Fruit fly (Drosophila melanogaster) whole organism, embryonic: ENCODE results near the gene Noc2.

Experiments used
- ATbp ChIP-seq: fragments of 200-800 bp; sonication (Bioruptor generic); optimal IDR thresholded peaks from 2 replicates; lab custom pipeline; 2017; ENCODE audit warnings: missing biosample characterization, mild to moderate bottlenecking, missing genetic modification characterization, missing genetic modification reagents
- Atf6 ChIP-seq: fragments of 200-800 bp; sonication (Bioruptor generic); IDR thresholded peaks from 2 replicates; pipeline ENCODE4 v1.3.6; 2022; ENCODE audit warnings: missing biosample characterization, missing genetic modification characterization
- CG10209 ChIP-seq: fragments of 200-800 bp; sonication (Bioruptor generic); optimal IDR thresholded peaks from 3 replicates; lab custom pipeline; 2017; ENCODE audit warnings: missing biosample characterization, mild to moderate bottlenecking, missing genetic modification characterization, missing genetic modification reagents
- CG10321 ChIP-seq: fragments of 200-800 bp; sonication (Bioruptor generic); IDR thresholded peaks from 2 replicates; pipeline ENCODE4 v1.3.6; 2022; ENCODE audit warnings: missing biosample characterization, missing genetic modification characterization
- CG11398 ChIP-seq: fragments of 200-800 bp; sonication (Bioruptor generic); optimal IDR thresholded peaks from 2 replicates; lab custom pipeline; 2016; ENCODE audit warnings: missing biosample characterization, missing genetic modification characterization
- CG1602 ChIP-seq: fragments of 200-800 bp; sonication (Bioruptor generic); optimal IDR thresholded peaks from 3 replicates; lab custom pipeline; 2016; ENCODE audit warnings: missing biosample characterization, missing genetic modification characterization
- CG16779 ChIP-seq: fragments of 200-800 bp; sonication (Bioruptor generic); IDR thresholded peaks from 2 replicates; pipeline ENCODE4 v1.3.6; 2022; ENCODE audit warnings: missing biosample characterization, missing genetic modification characterization
- CG17359 ChIP-seq: fragments of 200-800 bp; sonication (Bioruptor generic); optimal IDR thresholded peaks from 3 replicates; lab custom pipeline; 2018; ENCODE audit warnings: missing biosample characterization, mild to moderate bottlenecking, missing genetic modification characterization, moderate library complexity
- CG17912 ChIP-seq: fragments of 200-800 bp; sonication (Bioruptor generic); optimal IDR thresholded peaks from 2 replicates; lab custom pipeline; 2018; ENCODE audit warnings: missing biosample characterization, mild to moderate bottlenecking, missing genetic modification characterization
- CG18619 ChIP-seq: fragments of 200-800 bp; sonication (Bioruptor generic); optimal IDR thresholded peaks from 3 replicates; lab custom pipeline; 2017; ENCODE audit warnings: missing biosample characterization, mild to moderate bottlenecking, missing genetic modification characterization
- CG30020 ChIP-seq: fragments of 200-800 bp; optimal IDR thresholded peaks from 2 replicates; lab custom pipeline; 2019; ENCODE audit warnings: missing biosample characterization, mild to moderate bottlenecking, missing genetic modification characterization, moderate library complexity
- CG33557 ChIP-seq: fragments of 200-800 bp; sonication (Bioruptor generic); optimal IDR thresholded peaks from 2 replicates; lab custom pipeline; 2019; ENCODE audit warnings: missing biosample characterization, mild to moderate bottlenecking, missing genetic modification characterization, moderate library complexity
- CG3995 ChIP-seq: fragments of 200-800 bp; sonication (Bioruptor generic); optimal IDR thresholded peaks from 3 replicates; lab custom pipeline; 2016; ENCODE audit warnings: missing biosample characterization, missing genetic modification characterization
- CG4854 ChIP-seq: fragments of 200-800 bp; sonication (Bioruptor generic); optimal IDR thresholded peaks from 2 replicates; lab custom pipeline; 2016; ENCODE audit warnings: missing biosample characterization, missing genetic modification characterization, inconsistent platforms
- CG7928 ChIP-seq: fragments of 200-800 bp; sonication (Bioruptor generic); optimal IDR thresholded peaks from 2 replicates; lab custom pipeline; 2017; ENCODE audit warnings: missing biosample characterization, mild to moderate bottlenecking, missing genetic modification characterization
- CG8290 ChIP-seq, 3 experiments: fragments of 200-800 bp; sonication (Bioruptor generic); optimal IDR thresholded peaks; 2 replicates each; lab custom pipeline; 2016 to 2019; ENCODE audit warnings: missing biosample characterization in 3 of 3, missing genetic modification characterization in 3 of 3, mild to moderate bottlenecking in 2 of 3, moderate library complexity in 1 of 3
- CG9932 ChIP-seq: fragments of 200-800 bp; sonication (Bioruptor generic); IDR thresholded peaks from 2 replicates; pipeline ENCODE4 v1.3.6; 2022; ENCODE audit warnings: missing biosample characterization, missing genetic modification characterization
- Dip2 ChIP-seq: fragments of 200-800 bp; sonication (Bioruptor generic); IDR thresholded peaks from 2 replicates; pipeline ENCODE4 v1.3.6; 2022; ENCODE audit warnings: missing biosample characterization, missing genetic modification characterization
- Dll ChIP-seq: fragments of 200-800 bp; sonication (Bioruptor generic); IDR thresholded peaks from 4 replicates; pipeline ENCODE4 v1.3.6; 2022; ENCODE audit warnings: missing biosample characterization, missing genetic modification characterization; ENCODE audit not compliant: partially characterized antibody
- Gsc ChIP-seq: fragments of 200-800 bp; sonication (Bioruptor generic); IDR thresholded peaks from 2 replicates; pipeline ENCODE4 v1.3.6; 2022; ENCODE audit warnings: missing biosample characterization, missing genetic modification characterization
- MBD-R2 ChIP-seq: fragments of 200-800 bp; sonication (Bioruptor generic); IDR thresholded peaks from 2 replicates; pipeline ENCODE4 v1.3.6; 2022; ENCODE audit warnings: missing biosample characterization, missing genetic modification characterization
- MESR4 ChIP-seq: fragments of 200-800 bp; sonication (Bioruptor generic); optimal IDR thresholded peaks from 2 replicates; lab custom pipeline; 2018; ENCODE audit warnings: missing biosample characterization, mild to moderate bottlenecking, missing genetic modification characterization, moderate library complexity
- Mes4 ChIP-seq: fragments of 200-800 bp; sonication (Bioruptor generic); optimal IDR thresholded peaks from 2 replicates; lab custom pipeline; 2016; ENCODE audit warnings: missing biosample characterization, missing genetic modification characterization
- NC2α ChIP-seq: fragments of 200-800 bp; sonication (Bioruptor generic); optimal IDR thresholded peaks from 2 replicates; lab custom pipeline; 2016; ENCODE audit warnings: missing biosample characterization, missing genetic modification characterization
- Nf-YA ChIP-seq: fragments of 200-800 bp; sonication (Bioruptor generic); IDR thresholded peaks from 2 replicates; pipeline ENCODE4 v1.3.6; 2022; ENCODE audit warnings: missing biosample characterization, missing genetic modification characterization
- Pdp1 ChIP-seq, 2 experiments: fragments of 200-800 bp; sonication (Bioruptor generic); optimal IDR thresholded peaks; 3 replicates each; lab custom pipeline; 2016; ENCODE audit warnings: missing biosample characterization in 2 of 2, missing genetic modification characterization in 2 of 2, mild to moderate bottlenecking in 1 of 2, moderate library complexity in 1 of 2
- Six4 ChIP-seq: fragments of 200-800 bp; sonication (Bioruptor generic); optimal IDR thresholded peaks from 2 replicates; lab custom pipeline; 2016; ENCODE audit warnings: missing biosample characterization, missing genetic modification characterization
- amos ChIP-seq: fragments of 200-800 bp; sonication (Bioruptor generic); IDR thresholded peaks from 2 replicates; pipeline ENCODE4 v1.3.6; 2022; ENCODE audit warnings: missing biosample characterization, missing genetic modification characterization; ENCODE audit not compliant: partially characterized antibody
- ato ChIP-seq: fragments of 200-800 bp; sonication (Bioruptor generic); IDR thresholded peaks from 2 replicates; pipeline ENCODE4 v1.3.6; 2022; ENCODE audit warnings: missing biosample characterization, missing genetic modification characterization; ENCODE audit not compliant: partially characterized antibody
- bcd ChIP-seq: fragments of 200-800 bp; sonication (Bioruptor generic); optimal IDR thresholded peaks from 2 replicates; lab custom pipeline; 2017; ENCODE audit warnings: missing biosample characterization, mild to moderate bottlenecking, missing genetic modification characterization
- crp ChIP-seq, 2 experiments: fragments of 200-800 bp; sonication (Bioruptor generic); optimal IDR thresholded peaks; 2 replicates in 1 of 2; 3 replicates in 1 of 2; lab custom pipeline; 2017; ENCODE audit warnings: missing biosample characterization in 2 of 2, missing genetic modification characterization in 2 of 2, mild to moderate bottlenecking in 1 of 2, moderate library complexity in 1 of 2
- ems ChIP-seq: fragments of 200-800 bp; sonication (Bioruptor generic); optimal IDR thresholded peaks from 3 replicates; lab custom pipeline; 2016; ENCODE audit warnings: missing biosample characterization, missing genetic modification characterization
- ewg ChIP-seq: fragments of 200-800 bp; sonication (Bioruptor generic); optimal IDR thresholded peaks from 3 replicates; lab custom pipeline; 2017; ENCODE audit warnings: mild to moderate bottlenecking, missing biosample characterization, missing genetic modification reagents, missing genetic modification characterization
- fd64A ChIP-seq: fragments of 200-800 bp; sonication (Bioruptor generic); optimal IDR thresholded peaks from 3 replicates; lab custom pipeline; 2018; ENCODE audit warnings: missing biosample characterization, mild to moderate bottlenecking, missing genetic modification characterization
- fd96Cb ChIP-seq: fragments of 200-800 bp; sonication (Bioruptor generic); optimal IDR thresholded peaks from 2 replicates; lab custom pipeline; 2018; ENCODE audit warnings: missing biosample characterization, mild to moderate bottlenecking, missing genetic modification characterization, moderate library complexity
- ftz-f1 ChIP-seq: fragments of 200-800 bp; sonication (Bioruptor generic); optimal IDR thresholded peaks from 2 replicates; lab custom pipeline; 2016; ENCODE audit warnings: missing biosample characterization, missing genetic modification characterization
- ham ChIP-seq: fragments of 200-800 bp; sonication (Bioruptor generic); IDR thresholded peaks from 2 replicates; pipeline ENCODE4 v1.3.6; 2022; ENCODE audit warnings: missing biosample characterization, missing genetic modification characterization
- hth ChIP-seq: fragments of >200 bp; optimal IDR thresholded peaks from 2 replicates; lab custom pipeline; 2017; ENCODE audit warnings: inconsistent platforms
- lov ChIP-seq, 2 experiments: fragments of 200-800 bp in 1 of 2; fragments of >200 bp in 1 of 2; sonication (Bioruptor generic) in 1 of 2; IDR thresholded peaks in 1 of 2; optimal IDR thresholded peaks in 1 of 2; 2 replicates in 1 of 2; 3 replicates in 1 of 2; pipeline versions ENCODE4 v1.3.6 to Lab custom; 2017 to 2022; ENCODE audit warnings: missing biosample characterization in 1 of 2, missing genetic modification characterization in 1 of 2
- mam ChIP-seq: fragments of 200-800 bp; sonication (Bioruptor generic); optimal IDR thresholded peaks from 3 replicates; lab custom pipeline; 2016; ENCODE audit warnings: missing biosample characterization, missing genetic modification characterization
- nau ChIP-seq: fragments of 200-800 bp; sonication (Bioruptor generic); optimal IDR thresholded peaks from 3 replicates; lab custom pipeline; 2017; ENCODE audit warnings: missing biosample characterization, mild to moderate bottlenecking, missing genetic modification characterization, missing genetic modification reagents
- pho ChIP-seq: fragments of 200-800 bp; sonication (Bioruptor generic); optimal IDR thresholded peaks from 2 replicates; lab custom pipeline; 2016; ENCODE audit warnings: missing biosample characterization, missing genetic modification characterization
- seq ChIP-seq: fragments of 200-800 bp; sonication (Bioruptor generic); IDR thresholded peaks from 2 replicates; pipeline ENCODE4 v1.3.6; 2022; ENCODE audit warnings: missing biosample characterization, missing genetic modification characterization
- sisA ChIP-seq: fragments of 200-800 bp; sonication (Bioruptor generic); IDR thresholded peaks from 2 replicates; pipeline ENCODE4 v1.3.6; 2022; ENCODE audit warnings: missing biosample characterization, missing genetic modification characterization
- tgo ChIP-seq: fragments of 200-800 bp; sonication (Bioruptor generic); IDR thresholded peaks from 3 replicates; pipeline ENCODE4 v1.3.6; 2022; ENCODE audit warnings: missing biosample characterization, missing genetic modification characterization
- unc-4 ChIP-seq: fragments of 200-800 bp; sonication (Bioruptor generic); IDR thresholded peaks from 2 replicates; pipeline ENCODE4 v1.3.6; 2022; ENCODE audit warnings: missing biosample characterization, missing genetic modification characterization; ENCODE audit not compliant: partially characterized antibody
- zfh2 ChIP-seq: fragments of 200-800 bp; sonication (Bioruptor generic); optimal IDR thresholded peaks from 2 replicates; lab custom pipeline; 2016; ENCODE audit warnings: missing biosample characterization, missing genetic modification characterization

The Noc2 gene

DNA sequence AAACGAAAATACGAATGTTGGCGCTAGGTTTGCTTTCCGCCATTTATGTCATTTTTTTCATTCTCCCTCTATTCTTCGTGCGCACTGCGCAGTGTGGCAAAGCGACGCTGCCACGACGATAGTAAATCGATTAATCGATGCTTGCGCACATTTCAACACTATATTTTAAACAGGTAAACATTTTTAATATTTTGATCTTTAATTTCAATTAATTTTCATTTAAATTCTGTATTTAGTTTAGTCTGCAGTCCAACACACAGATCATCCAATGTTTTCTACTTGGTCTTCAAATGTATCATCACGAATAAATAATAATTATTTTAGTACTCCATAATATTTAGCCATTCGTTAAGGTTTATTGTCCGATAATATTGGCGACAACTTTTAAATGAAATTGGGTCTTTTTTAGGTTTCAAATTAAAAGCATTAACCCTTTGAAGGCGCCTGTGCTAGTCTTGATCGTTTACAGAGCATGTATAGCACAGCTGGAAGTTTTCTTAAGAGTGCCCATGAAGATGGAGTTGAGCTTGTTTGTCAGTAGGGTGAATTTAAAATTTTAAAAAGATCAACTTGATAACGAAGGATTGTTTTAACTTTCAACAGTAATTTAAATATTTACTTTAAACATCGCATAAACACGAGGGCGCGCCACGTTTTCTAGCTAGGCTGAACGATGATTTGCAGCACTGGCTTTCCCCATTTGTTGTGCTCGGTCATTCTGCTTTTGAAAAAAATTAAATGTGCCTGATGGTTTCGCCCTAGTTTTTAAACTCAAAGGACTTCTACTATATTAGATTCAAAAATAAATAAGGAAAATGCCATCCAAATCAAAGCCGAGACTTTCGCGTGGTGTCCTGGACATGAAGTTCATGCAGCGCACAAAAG lies 7.0 kb upstream of the Noc2 start, which contains the start of the genes Mpp6 and E2f2 (continued):
- TF ChIP-seq CG7928 (no peak), lov (optimal IDR thresholded peaks at IDR 0.05; lab: Kevin White, UChicago) (no peak), lov (GFP tag; IDR thresholded peaks at IDR 0.05; lab: Robert Waterston, UW) (no peak), amos (GFP tag; lab: Robert Waterston, UW) (peak; percentile 95), CG10209 (GFP tag; lab: Kevin White, UChicago) (peak; percentile 23), Dip2 (no peak), CG1602 (GFP tag; lab: Kevin White, UChicago) (peak; percentile 23), CG10321 (GFP tag; lab: Robert Waterston, UW) (no peak), pho (GFP tag; lab: Kevin White, UChicago) (peak; percentile 41), unc-4 (GFP tag; lab: Robert Waterston, UW) (peak; percentile 79), Atf6 (GFP tag; lab: Robert Waterston, UW) (0 out of 2 replicates have a peak, but pooled peaks have one; percentile 23), Dll (GFP tag; lab: Robert Waterston, UW) (peak; percentile 84), Nf-YA (GFP tag; lab: Robert Waterston, UW) (no peak), CG4854 (no peak), ewg (GFP tag; lab: Kevin White, UChicago) (peak; percentile 93), sisA (peak; percentile 38), zfh2 (peak; percentile 42), ems (GFP tag; lab: Kevin White, UChicago) (no peak), CG17912 (no peak), fd64A (GFP tag; lab: Kevin White, UChicago) (no peak), ham (no peak), hth (lab: Kevin White, UChicago) (no peak), Pdp1 (GFP tag; optimal IDR thresholded peaks at IDR 0.05; lab: Kevin White, UChicago) (peak in 1 of 2 experiments; percentile 16), Mes4 (GFP tag; lab: Kevin White, UChicago) (no peak), CG17359 (tag; lab: Kevin White, UChicago) (peak; percentile 4), seq (GFP tag; lab: Robert Waterston, UW) (0 out of 2 replicates have a peak, but pooled peaks have one; percentile 25), CG16779 (GFP tag; lab: Robert Waterston, UW) (peak; percentile 60; the same call in 1 of the 2 replicates), Six4 (GFP tag; lab: Kevin White, UChicago) (no peak), tgo (peak; percentile 14; the same call in 1 of the 3 replicates), fd96Cb (no peak), nau (GFP tag; lab: Kevin White, UChicago) (no peak), bcd (GFP tag; lab: Kevin White, UChicago) (peak; percentile 28), CG30020 (tag; lab: Kevin White, UChicago) (peak; percentile 29), CG8290 (GFP tag; optimal IDR thresholded peaks at IDR 0.05; lab: Kevin White, UChicago) (peak; percentile 18), CG8290 (tag; optimal IDR thresholded peaks at IDR 0.05; lab: Kevin White, UChicago) (peak in 1 of 2 experiments; percentile 69), CG9932 (GFP tag; lab: Robert Waterston, UW) (peak; percentile 91), ftz-f1 (no peak), ato (GFP tag; lab: Robert Waterston, UW) (peak; percentile 82), CG11398 (no peak), crp (GFP tag; optimal IDR thresholded peaks at IDR 0.05; lab: Kevin White, UChicago) (peak in 1 of 2 experiments; percentile 24), CG33557 (peak; percentile 3), mam (GFP tag; lab: Kevin White, UChicago) (peak; percentile 58), Gsc (GFP tag; lab: Robert Waterston, UW) (no peak), CG3995 (GFP tag; lab: Kevin White, UChicago) (no peak), MESR4 (peak; percentile 34), ATbp (GFP tag; lab: Kevin White, UChicago) (no peak), MBD-R2 (GFP tag; lab: Robert Waterston, UW) (peak; percentile 81), NC2α (GFP tag; lab: Kevin White, UChicago) (no peak), CG18619 (peak; percentile 36)
